Worm (Caenorhabditis elegans) whole organism, L1 larva: Measurements from ENCODE around the gene bre-2.

Source experiments
- C04F5.9 ChIP-seq: sonication (generic microtip); optimal IDR thresholded peaks from 2 replicates; lab custom pipeline; 2016; ENCODE audit warnings: missing genetic modification characterization, missing compliant biosample characterization
- C16A3.4 ChIP-seq: fragments of 150-350 bp; optimal IDR thresholded peaks from 2 replicates; lab custom pipeline; 2014; ENCODE audit warnings: missing biosample characterization, missing genetic modification characterization
- C34B4.2 ChIP-seq: sonication (generic microtip); optimal IDR thresholded peaks from 2 replicates; lab custom pipeline; 2017; ENCODE audit warnings: mild to moderate bottlenecking, missing genetic modification characterization, missing compliant biosample characterization
- aha-1 ChIP-seq: fragments of 150-350 bp; optimal IDR thresholded peaks from 2 replicates; lab custom pipeline; 2014; ENCODE audit warnings: missing biosample characterization, missing genetic modification characterization
- alr-1 ChIP-seq: fragments of 200-800 bp; sonication (Bioruptor generic); optimal IDR thresholded peaks from 2 replicates; lab custom pipeline; 2018; ENCODE audit warnings: borderline replicate concordance, mild to moderate bottlenecking, missing genetic modification characterization, missing compliant biosample characterization
- blmp-1 ChIP-seq: fragments of 150-350 bp; optimal IDR thresholded peaks from 2 replicates; lab custom pipeline; 2014; ENCODE audit warnings: missing biosample characterization, missing genetic modification characterization
- ceh-90 ChIP-seq: sonication (generic microtip); optimal IDR thresholded peaks from 2 replicates; lab custom pipeline; 2016; ENCODE audit warnings: missing genetic modification characterization, missing compliant biosample characterization
- dsc-1 ChIP-seq: sonication (generic microtip); optimal IDR thresholded peaks from 2 replicates; lab custom pipeline; 2016; ENCODE audit warnings: mild to moderate bottlenecking, missing genetic modification characterization, missing compliant biosample characterization
- egl-13 ChIP-seq: sonication (generic microtip); optimal IDR thresholded peaks from 2 replicates; lab custom pipeline; 2016; ENCODE audit warnings: missing genotype, missing genetic modification reagents, missing genetic modification characterization, missing compliant biosample characterization
- egl-27 ChIP-seq, 2 experiments: fragments of 150-350 bp in 1 of 2; sonication (generic microtip); optimal IDR thresholded peaks; 3 replicates each; lab custom pipeline; 2017 to 2018; ENCODE audit warnings: missing biosample characterization in 2 of 2, missing genetic modification characterization in 2 of 2, missing genetic modification reagents in 2 of 2
- elt-3 ChIP-seq, 6 experiments: fragments of 150-350 bp in 1 of 6; sonication (generic microtip); optimal IDR thresholded peaks; 2 replicates each; lab custom pipeline; 2017 to 2018; ENCODE audit warnings: missing biosample characterization in 6 of 6, missing genetic modification characterization in 6 of 6, inconsistent platforms in 1 of 6
- ets-5 ChIP-seq: fragments of 200-800 bp; sonication (Bioruptor generic); IDR thresholded peaks from 2 replicates; pipeline ENCODE4 v1.3.6; 2022; ENCODE audit warnings: missing genetic modification characterization, missing compliant biosample characterization
- fkh-4 ChIP-seq: sonication (generic microtip); optimal IDR thresholded peaks from 2 replicates; lab custom pipeline; 2016; ENCODE audit warnings: missing compliant biosample characterization, missing genetic modification characterization, borderline replicate concordance
- fkh-8 ChIP-seq: sonication (generic microtip); optimal IDR thresholded peaks from 2 replicates; lab custom pipeline; 2016; ENCODE audit warnings: mild to moderate bottlenecking, missing genetic modification characterization, missing compliant biosample characterization
- fos-1 ChIP-seq: fragments of 150-350 bp; optimal IDR thresholded peaks from 2 replicates; lab custom pipeline; 2014; ENCODE audit warnings: missing biosample characterization, missing genetic modification characterization
- hlh-4 ChIP-seq: sonication (generic microtip); optimal IDR thresholded peaks from 2 replicates; lab custom pipeline; 2016; ENCODE audit warnings: mild to moderate bottlenecking, missing genetic modification characterization, missing compliant biosample characterization
- hpl-2 ChIP-seq: fragments of 150-350 bp; optimal IDR thresholded peaks from 2 replicates; lab custom pipeline; 2014; ENCODE audit warnings: missing biosample characterization, missing genetic modification reagents, missing genetic modification characterization
- isw-1 ChIP-seq: fragments of 200-800 bp; sonication (Bioruptor generic); IDR thresholded peaks from 2 replicates; pipeline ENCODE4 v1.3.6; 2022; ENCODE audit warnings: missing genetic modification characterization, missing compliant biosample characterization
- lin-13 ChIP-seq: fragments of 150-350 bp; optimal IDR thresholded peaks from 2 replicates; lab custom pipeline; 2014; ENCODE audit warnings: missing biosample characterization, missing genetic modification reagents, missing genetic modification characterization
- lin-14 ChIP-seq: fragments of 200-800 bp; sonication (Bioruptor generic); optimal IDR thresholded peaks from 2 replicates; lab custom pipeline; 2018; ENCODE audit warnings: mild to moderate bottlenecking, missing genetic modification characterization, moderate library complexity, missing compliant biosample characterization
- lin-35 ChIP-seq, 2 experiments: fragments of 150-350 bp; optimal IDR thresholded peaks; 2 replicates each; lab custom pipeline; 2014; ENCODE audit warnings: missing biosample characterization in 2 of 2, missing genetic modification characterization in 2 of 2, missing genetic modification reagents in 2 of 2
- mdl-1 ChIP-seq, 2 experiments: fragments of 150-350 bp; optimal IDR thresholded peaks; 2 replicates each; lab custom pipeline; 2014 to 2017; ENCODE audit warnings: missing biosample characterization in 2 of 2, missing genetic modification characterization in 2 of 2, inconsistent platforms in 1 of 2
- mef-2 ChIP-seq: fragments of 150-350 bp; optimal IDR thresholded peaks from 2 replicates; lab custom pipeline; 2014; ENCODE audit warnings: missing biosample characterization, missing genetic modification characterization
- mep-1 ChIP-seq: fragments of 150-350 bp; optimal IDR thresholded peaks from 2 replicates; lab custom pipeline; 2014; ENCODE audit warnings: missing biosample characterization, missing genetic modification characterization
- nhr-11 ChIP-seq: fragments of 150-350 bp; optimal IDR thresholded peaks from 2 replicates; lab custom pipeline; 2014; ENCODE audit warnings: missing biosample characterization, missing genetic modification characterization
- nhr-19 ChIP-seq: fragments of 200-800 bp; sonication (Bioruptor generic); conservative IDR thresholded peaks from 2 replicates; pipeline ENCODE4 v1.3.6; 2022; ENCODE audit warnings: missing genetic modification characterization, missing compliant biosample characterization
- nhr-20 ChIP-seq: sonication (generic microtip); optimal IDR thresholded peaks from 2 replicates; lab custom pipeline; 2016; ENCODE audit warnings: mild to moderate bottlenecking, missing genetic modification characterization, missing compliant biosample characterization
- nhr-47 ChIP-seq: sonication (generic microtip); optimal IDR thresholded peaks from 2 replicates; lab custom pipeline; 2016; ENCODE audit warnings: mild to moderate bottlenecking, missing genetic modification characterization, moderate library complexity, missing compliant biosample characterization
- nhr-71 ChIP-seq: sonication (generic microtip); optimal IDR thresholded peaks from 2 replicates; lab custom pipeline; 2016; ENCODE audit warnings: mild to moderate bottlenecking, missing genetic modification characterization, moderate library complexity, missing compliant biosample characterization
- nhr-77 ChIP-seq: fragments of 150-350 bp; optimal IDR thresholded peaks from 2 replicates; lab custom pipeline; 2014; ENCODE audit warnings: missing biosample characterization, missing genetic modification characterization
- nhr-84 ChIP-seq: sonication (generic microtip); optimal IDR thresholded peaks from 2 replicates; lab custom pipeline; 2017; ENCODE audit warnings: missing biosample characterization, missing genetic modification characterization
- nhr-85 ChIP-seq: sonication (generic microtip); peaks from one replicate; lab custom pipeline; 2016; ENCODE audit warnings: missing genetic modification characterization, inconsistent platforms, missing compliant biosample characterization
- pag-3 ChIP-seq: sonication (generic microtip); optimal IDR thresholded peaks from 2 replicates; lab custom pipeline; 2017; ENCODE audit warnings: missing genetic modification characterization, mild to moderate bottlenecking, missing compliant biosample characterization, antibody characterized with exemption, borderline replicate concordance; ENCODE audit not compliant: insufficient read depth
- pax-3 ChIP-seq: fragments of 200-800 bp; sonication (Bioruptor generic); optimal IDR thresholded peaks from 2 replicates; lab custom pipeline; 2018; ENCODE audit warnings: mild to moderate bottlenecking, missing genetic modification characterization, moderate library complexity, missing compliant biosample characterization
- pqm-1 ChIP-seq: sonication (generic microtip); optimal IDR thresholded peaks from 3 replicates; lab custom pipeline; 2017; ENCODE audit warnings: missing biosample characterization, missing genetic modification characterization
- skn-1 ChIP-seq: fragments of 150-350 bp; optimal IDR thresholded peaks from 2 replicates; lab custom pipeline; 2014; ENCODE audit warnings: missing biosample characterization, missing genetic modification characterization
- snpc-4 ChIP-seq: fragments of 150-350 bp; optimal IDR thresholded peaks from 2 replicates; lab custom pipeline; 2014; ENCODE audit warnings: missing biosample characterization, missing genetic modification characterization
- snu-23 ChIP-seq: sonication (generic microtip); optimal IDR thresholded peaks from 2 replicates; lab custom pipeline; 2016; ENCODE audit warnings: missing genetic modification characterization, missing compliant biosample characterization
- sox-4 ChIP-seq: sonication (generic microtip); optimal IDR thresholded peaks from 2 replicates; lab custom pipeline; 2016; ENCODE audit warnings: missing genetic modification characterization, missing compliant biosample characterization
- sptf-1 ChIP-seq: fragments of 150-350 bp; optimal IDR thresholded peaks from 2 replicates; lab custom pipeline; 2014; ENCODE audit warnings: missing biosample characterization, missing genetic modification characterization
- tbx-2 ChIP-seq: sonication (generic microtip); optimal IDR thresholded peaks from 2 replicates; lab custom pipeline; 2016; ENCODE audit warnings: missing genetic modification characterization, missing compliant biosample characterization
- unc-130 ChIP-seq: fragments of 150-350 bp; optimal IDR thresholded peaks from 2 replicates; lab custom pipeline; 2017; ENCODE audit warnings: missing biosample characterization, missing genetic modification characterization, inconsistent platforms
- unc-30 ChIP-seq: sonication (generic microtip); optimal IDR thresholded peaks from 2 replicates; lab custom pipeline; 2017; ENCODE audit warnings: missing biosample characterization, missing genetic modification characterization
- unc-62 ChIP-seq: fragments of 150-350 bp; optimal IDR thresholded peaks from 2 replicates; lab custom pipeline; 2014; ENCODE audit warnings: missing biosample characterization, missing genetic modification reagents, missing genetic modification characterization
- xbp-1 ChIP-seq: sonication (generic microtip); optimal IDR thresholded peaks from 2 replicates; lab custom pipeline; 2016; ENCODE audit warnings: missing genetic modification characterization, missing compliant biosample characterization

The bre-2 gene

ce11 chrIII:13104410-13104809 is 35.0 kb downstream of the bre-2 start:
- TF ChIP-seq unc-30 (tag; lab: Kevin White, UChicago): no peak
- TF ChIP-seq nhr-11 (tag; lab: Kevin White, UChicago): no peak
- no peak for TF ChIP-seq nhr-47
- TF ChIP-seq skn-1 (tag; lab: Kevin White, UChicago): no peak
- no peak for TF ChIP-seq snpc-4 (tag; lab: Kevin White, UChicago)
- TF ChIP-seq mep-1: no peak
- TF ChIP-seq, all 84 proteins: peak for 0

- no peak for TF ChIP-seq fkh-4
- peak; percentile 55 for TF ChIP-seq lin-14
- TF ChIP-seq ets-5: no peak
- TF ChIP-seq snu-23 (GFP tag; lab: Kevin White, UChicago): peak; percentile 44
- no peak for TF ChIP-seq nhr-77 (tag; lab: Kevin White, UChicago)
- TF ChIP-seq pag-3: no peak
- peak; percentile 46 for TF ChIP-seq blmp-1 (tag; lab: Kevin White, UChicago)
- TF ChIP-seq unc-130 (tag; lab: Kevin White, UChicago): no peak
- no peak for TF ChIP-seq mdl-1 (tag; optimal IDR thresholded peaks at IDR 0.05; lab: Kevin White, UChicago)
Measured at ce11 chrIII:13103980-13104379, 35.4 kb downstream of the bre-2 start.

ce11 chrIII:13101070-13101469 is 38.4 kb downstream of the bre-2 start:
- TF ChIP-seq dsc-1 (tag; lab: Kevin White, UChicago) (no peak), alr-1 (no peak), aha-1 (tag; lab: Kevin White, UChicago) (no peak), snu-23 (GFP tag; lab: Kevin White, UChicago) (peak; percentile 54), sox-4 (tag; lab: Kevin White, UChicago) (no peak), tbx-2 (tag; lab: Kevin White, UChicago) (peak; percentile 8), xbp-1 (tag; lab: Kevin White, UChicago) (no peak), lin-35 (GFP tag; optimal IDR thresholded peaks at IDR 0.05; lab: Kevin White, UChicago) (peak in 1 of 2 experiments; percentile 43), egl-27 (tag; optimal IDR thresholded peaks at IDR 0.05; lab: Kevin White, UChicago) (no peak), unc-62 (GFP tag; lab: Kevin White, UChicago) (no peak), fkh-8 (tag; lab: Kevin White, UChicago) (no peak), sptf-1 (tag; lab: Kevin White, UChicago) (no peak), mdl-1 (tag; optimal IDR thresholded peaks at IDR 0.05; lab: Kevin White, UChicago) (peak in 1 of 2 experiments; percentile 41), C16A3.4 (peak; percentile 10), pag-3 (no peak), mef-2 (tag; lab: Kevin White, UChicago) (no peak), fkh-4 (no peak), nhr-71 (tag; lab: Kevin White, UChicago) (peak; percentile 39), nhr-84 (tag; lab: Kevin White, UChicago) (no peak), lin-14 (peak; percentile 73), nhr-20 (tag; lab: Kevin White, UChicago) (peak; percentile 45), hpl-2 (no peak), pax-3 (tag; lab: Kevin White, UChicago) (no peak), nhr-11 (tag; lab: Kevin White, UChicago) (no peak), lin-13 (GFP tag; lab: Kevin White, UChicago) (peak; percentile 20), nhr-19 (GFP tag; lab: Robert Waterston, UW) (no peak), snpc-4 (tag; lab: Kevin White, UChicago) (no peak), pqm-1 (tag; lab: Kevin White, UChicago) (no peak), egl-13 (tag; lab: Kevin White, UChicago) (no peak), fos-1 (tag; lab: Kevin White, UChicago) (no peak), C04F5.9 (tag; lab: Kevin White, UChicago) (no peak), ceh-90 (tag; lab: Kevin White, UChicago) (no peak), hlh-4 (no peak), isw-1 (no peak), nhr-85 (tag; lab: Kevin White, UChicago) (peak; percentile 85), elt-3 (tag; optimal IDR thresholded peaks at IDR 0.05; lab: Kevin White, UChicago) (peak in 3 of 6 experiments; percentile 23 to 74 (median 35)), C34B4.2 (tag; lab: Kevin White, UChicago) (no peak), unc-130 (tag; lab: Kevin White, UChicago) (no peak), blmp-1 (tag; lab: Kevin White, UChicago) (peak; percentile 98)
